Fruit fly (Drosophila melanogaster) whole organism, embryonic: ENCODE measurements around the gene Cys.
A peak's percentile ranks its signal among the peaks of the same experiment; 100 is the strongest.

Experiments
- CG10274 ChIP-seq: fragments of 200-800 bp; sonication (Bioruptor generic); optimal IDR thresholded peaks from 3 replicates; lab custom pipeline; 2017; ENCODE audit warnings: missing biosample characterization, mild to moderate bottlenecking, missing genetic modification characterization
- CG10366 ChIP-seq: fragments of 200-800 bp; sonication (Bioruptor generic); IDR thresholded peaks from 2 replicates; pipeline ENCODE4 v1.3.6; 2022; ENCODE audit warnings: missing biosample characterization, missing genetic modification characterization
- CG10543 ChIP-seq: fragments of 200-800 bp; sonication (Bioruptor generic); optimal IDR thresholded peaks from 3 replicates; lab custom pipeline; 2017; ENCODE audit warnings: missing biosample characterization, mild to moderate bottlenecking, missing genetic modification characterization, moderate library complexity
- CG10979 ChIP-seq: fragments of 200-800 bp; sonication (Bioruptor generic); optimal IDR thresholded peaks from 2 replicates; lab custom pipeline; 2018; ENCODE audit warnings: missing biosample characterization, mild to moderate bottlenecking, missing genetic modification characterization, moderate library complexity
- CG13624 ChIP-seq: fragments of 200-800 bp; sonication (Bioruptor generic); optimal IDR thresholded peaks from 2 replicates; lab custom pipeline; 2016; ENCODE audit warnings: missing biosample characterization, missing genetic modification characterization
- CG17186 ChIP-seq: fragments of 200-800 bp; sonication (Bioruptor generic); optimal IDR thresholded peaks from 3 replicates; lab custom pipeline; 2017; ENCODE audit warnings: missing biosample characterization, missing genetic modification reagents, missing genetic modification characterization
- CG17328 ChIP-seq: fragments of 200-800 bp; sonication (Bioruptor generic); IDR thresholded peaks from 2 replicates; pipeline ENCODE4 v1.3.6; 2022; ENCODE audit warnings: missing biosample characterization, missing genetic modification characterization
- CG17612 ChIP-seq: fragments of 200-800 bp; sonication (Bioruptor generic); IDR thresholded peaks from 2 replicates; pipeline ENCODE4 v1.3.6; 2022; ENCODE audit warnings: missing biosample characterization, missing genetic modification characterization
- CG2120 ChIP-seq: fragments of 200-800 bp; sonication (Bioruptor generic); optimal IDR thresholded peaks from 3 replicates; lab custom pipeline; 2016; ENCODE audit warnings: missing biosample characterization, missing genetic modification characterization
- CG2712 ChIP-seq: fragments of 200-800 bp; optimal IDR thresholded peaks from 3 replicates; lab custom pipeline; 2019; ENCODE audit warnings: missing biosample characterization, mild to moderate bottlenecking, missing genetic modification characterization, moderate library complexity
- CG2889 ChIP-seq: fragments of 200-800 bp; sonication (Bioruptor generic); IDR thresholded peaks from 3 replicates; pipeline ENCODE4 v1.3.6; 2022; ENCODE audit warnings: missing biosample characterization, missing genetic modification characterization
- CG30020 ChIP-seq: fragments of 200-800 bp; optimal IDR thresholded peaks from 2 replicates; lab custom pipeline; 2019; ENCODE audit warnings: missing biosample characterization, mild to moderate bottlenecking, missing genetic modification characterization, moderate library complexity
- CG4360 ChIP-seq: fragments of 200-800 bp; sonication (Bioruptor generic); IDR thresholded peaks from 2 replicates; pipeline ENCODE4 v1.3.6; 2022; ENCODE audit warnings: missing biosample characterization, missing genetic modification characterization
- CG6272 ChIP-seq: fragments of 200-800 bp; sonication (Bioruptor generic); IDR thresholded peaks from 2 replicates; pipeline ENCODE4 v1.3.6; 2022; ENCODE audit warnings: missing biosample characterization, missing genetic modification characterization
- CG9932 ChIP-seq: fragments of 200-800 bp; sonication (Bioruptor generic); IDR thresholded peaks from 2 replicates; pipeline ENCODE4 v1.3.6; 2022; ENCODE audit warnings: missing biosample characterization, missing genetic modification characterization
- D19B ChIP-seq: fragments of 200-800 bp; sonication (Bioruptor generic); optimal IDR thresholded peaks from 2 replicates; lab custom pipeline; 2017; ENCODE audit warnings: missing biosample characterization, mild to moderate bottlenecking, missing genetic modification characterization
- Dbx ChIP-seq: fragments of 200-800 bp; sonication (Bioruptor generic); IDR thresholded peaks from 3 replicates; pipeline ENCODE4 v1.3.6; 2022; ENCODE audit warnings: missing biosample characterization, missing genetic modification characterization
- Dll ChIP-seq: fragments of 200-800 bp; sonication (Bioruptor generic); IDR thresholded peaks from 4 replicates; pipeline ENCODE4 v1.3.6; 2022; ENCODE audit warnings: missing biosample characterization, missing genetic modification characterization; ENCODE audit not compliant: partially characterized antibody
- E2f2 ChIP-seq: fragments of 200-800 bp; sonication (Bioruptor generic); IDR thresholded peaks from 2 replicates; pipeline ENCODE4 v1.3.6; 2022; ENCODE audit warnings: missing biosample characterization, missing genetic modification characterization
- H15 ChIP-seq: fragments of 200-800 bp; sonication (Bioruptor generic); IDR thresholded peaks from 3 replicates; pipeline ENCODE4 v1.3.6; 2022; ENCODE audit warnings: missing biosample characterization, missing genetic modification characterization
- HHEX ChIP-seq: fragments of 200-800 bp; sonication (Bioruptor generic); optimal IDR thresholded peaks from 3 replicates; lab custom pipeline; 2017; ENCODE audit warnings: missing biosample characterization, mild to moderate bottlenecking, missing genetic modification characterization, missing genetic modification reagents
- Hmx ChIP-seq: fragments of 200-800 bp; sonication (Bioruptor generic); optimal IDR thresholded peaks from 2 replicates; lab custom pipeline; 2016; ENCODE audit warnings: missing biosample characterization, missing genetic modification characterization
- Hr3 ChIP-seq: fragments of 200-800 bp; sonication (Bioruptor generic); optimal IDR thresholded peaks from 3 replicates; lab custom pipeline; 2016; ENCODE audit warnings: missing biosample characterization, missing genetic modification characterization
- Hsf ChIP-seq: fragments of 200-800 bp; sonication (Bioruptor generic); optimal IDR thresholded peaks from 3 replicates; lab custom pipeline; 2016; ENCODE audit warnings: missing biosample characterization, missing genetic modification characterization
- Lhr ChIP-seq: fragments of 200-800 bp; sonication (Bioruptor generic); optimal IDR thresholded peaks from 3 replicates; lab custom pipeline; 2017; ENCODE audit warnings: mild to moderate bottlenecking, missing biosample characterization, missing genetic modification reagents, missing genetic modification characterization
- Lim3 ChIP-seq: fragments of 200-800 bp; sonication (Bioruptor generic); IDR thresholded peaks from 2 replicates; pipeline ENCODE4 v1.3.6; 2022; ENCODE audit warnings: missing biosample characterization, missing genetic modification characterization
- MBD-R2 ChIP-seq: fragments of 200-800 bp; sonication (Bioruptor generic); IDR thresholded peaks from 2 replicates; pipeline ENCODE4 v1.3.6; 2022; ENCODE audit warnings: missing biosample characterization, missing genetic modification characterization
- NC2α ChIP-seq: fragments of 200-800 bp; sonication (Bioruptor generic); optimal IDR thresholded peaks from 2 replicates; lab custom pipeline; 2016; ENCODE audit warnings: missing biosample characterization, missing genetic modification characterization
- NFAT ChIP-seq: fragments of 200-800 bp; sonication (Bioruptor generic); IDR thresholded peaks from 2 replicates; pipeline ENCODE4 v1.3.6; 2022; ENCODE audit warnings: missing biosample characterization, missing genetic modification characterization
- NK7.1 ChIP-seq: fragments of 200-800 bp; sonication (Bioruptor generic); optimal IDR thresholded peaks from 3 replicates; lab custom pipeline; 2016; ENCODE audit warnings: missing biosample characterization, missing genetic modification characterization
- Oaz ChIP-seq: fragments of 200-800 bp; sonication (Bioruptor generic); IDR thresholded peaks from 2 replicates; pipeline ENCODE4 v1.3.6; 2022; ENCODE audit warnings: missing biosample characterization, missing genetic modification characterization
- Oli ChIP-seq: fragments of 200-800 bp; sonication (Bioruptor generic); optimal IDR thresholded peaks from 2 replicates; lab custom pipeline; 2018; ENCODE audit warnings: missing biosample characterization, mild to moderate bottlenecking, missing genetic modification characterization, moderate library complexity
- Trl ChIP-seq, 3 experiments: fragments of >200 bp in 2 of 3; fragments of 200-800 bp in 1 of 3; sonication (Bioruptor generic) in 1 of 3; optimal IDR thresholded peaks; 2 replicates in 1 of 3; 3 replicates in 2 of 3; lab custom pipeline; 2016 to 2017; ENCODE audit warnings: missing biosample characterization in 1 of 3, missing genetic modification characterization in 1 of 3
- bigmax ChIP-seq: fragments of 200-800 bp; sonication (Bioruptor generic); optimal IDR thresholded peaks from 2 replicates; lab custom pipeline; 2018; ENCODE audit warnings: missing biosample characterization, mild to moderate bottlenecking, missing genetic modification characterization
- dmrt99B ChIP-seq: fragments of 200-800 bp; sonication (Bioruptor generic); optimal IDR thresholded peaks from 2 replicates; lab custom pipeline; 2018; ENCODE audit warnings: missing biosample characterization, mild to moderate bottlenecking, missing genetic modification characterization, moderate library complexity
- fd64A ChIP-seq: fragments of 200-800 bp; sonication (Bioruptor generic); optimal IDR thresholded peaks from 3 replicates; lab custom pipeline; 2018; ENCODE audit warnings: missing biosample characterization, mild to moderate bottlenecking, missing genetic modification characterization
- hb ChIP-seq: fragments of 200-800 bp; sonication (Bioruptor generic); IDR thresholded peaks from 3 replicates; pipeline ENCODE4 v1.3.6; 2022; ENCODE audit warnings: missing biosample characterization, missing genetic modification characterization; ENCODE audit not compliant: partially characterized antibody
- jigr1 ChIP-seq: fragments of 200-800 bp; sonication (Bioruptor generic); IDR thresholded peaks from 3 replicates; pipeline ENCODE4 v1.3.6; 2022; ENCODE audit warnings: missing biosample characterization, missing genetic modification characterization
- lab ChIP-seq: fragments of 200-800 bp; sonication (Bioruptor generic); optimal IDR thresholded peaks from 3 replicates; lab custom pipeline; 2017; ENCODE audit warnings: missing biosample characterization, missing genetic modification characterization, mild to moderate bottlenecking, moderate library complexity, missing genetic modification reagents
- mam ChIP-seq: fragments of 200-800 bp; sonication (Bioruptor generic); optimal IDR thresholded peaks from 3 replicates; lab custom pipeline; 2016; ENCODE audit warnings: missing biosample characterization, missing genetic modification characterization
- org-1 ChIP-seq: fragments of 200-800 bp; sonication (Bioruptor generic); optimal IDR thresholded peaks from 2 replicates; lab custom pipeline; 2017; ENCODE audit warnings: missing biosample characterization, missing genetic modification characterization
- psq ChIP-seq: fragments of 200-800 bp; sonication (Bioruptor generic); optimal IDR thresholded peaks from 2 replicates; lab custom pipeline; 2017; ENCODE audit warnings: missing biosample characterization, missing genetic modification characterization
- rib ChIP-seq: fragments of 200-800 bp; sonication (Bioruptor generic); IDR thresholded peaks from 2 replicates; pipeline ENCODE4 v1.3.6; 2022; ENCODE audit warnings: missing biosample characterization, missing genetic modification characterization
- run ChIP-seq: fragments of 200-800 bp; sonication (Bioruptor generic); optimal IDR thresholded peaks from 3 replicates; lab custom pipeline; 2018; ENCODE audit warnings: missing biosample characterization, mild to moderate bottlenecking, missing genetic modification characterization
- schlank ChIP-seq: fragments of 200-800 bp; sonication (Bioruptor generic); optimal IDR thresholded peaks from 2 replicates; lab custom pipeline; 2018; ENCODE audit warnings: missing biosample characterization, mild to moderate bottlenecking, missing genetic modification characterization
- sqz ChIP-seq: fragments of 200-800 bp; sonication (Bioruptor generic); optimal IDR thresholded peaks from 3 replicates; lab custom pipeline; 2018; ENCODE audit warnings: missing biosample characterization, mild to moderate bottlenecking, missing genetic modification characterization
- tin ChIP-seq: fragments of 200-800 bp; sonication (Bioruptor generic); optimal IDR thresholded peaks from 3 replicates; lab custom pipeline; 2016; ENCODE audit warnings: missing biosample characterization, missing genetic modification characterization
- trh ChIP-seq: fragments of 200-800 bp; sonication (Bioruptor generic); optimal IDR thresholded peaks from 2 replicates; lab custom pipeline; 2016; ENCODE audit warnings: missing biosample characterization, missing genetic modification characterization
- zen ChIP-seq: fragments of 200-800 bp; sonication (Bioruptor generic); optimal IDR thresholded peaks from 3 replicates; lab custom pipeline; 2018; ENCODE audit warnings: missing biosample characterization, mild to moderate bottlenecking, missing genetic modification characterization, moderate library complexity

Gene Cys

dm6 chr3R:14608892-14609692, 39.6 kb upstream of the Cys start, which contains the start of gene CG14853 (continued):
- TF ChIP-seq D19B (GFP tag; lab: Kevin White, UChicago) (peak; percentile 87), CG2712 (tag; lab: Kevin White, UChicago) (peak; percentile 92), HHEX (peak; percentile 57), trh (GFP tag; lab: Kevin White, UChicago) (peak; percentile 40), Trl (optimal IDR thresholded peaks at IDR 0.05; lab: Kevin White, UChicago) (peak; percentile 61 to 76), Trl (GFP tag; optimal IDR thresholded peaks at IDR 0.05; lab: Kevin White, UChicago) (no peak), jigr1 (GFP tag; lab: Robert Waterston, UW) (no peak), Dbx (GFP tag; lab: Robert Waterston, UW) (no peak), CG10274 (GFP tag; lab: Kevin White, UChicago) (no peak), Dll (GFP tag; lab: Robert Waterston, UW) (no peak), NC2α (GFP tag; lab: Kevin White, UChicago) (no peak), CG10366 (GFP tag; lab: Robert Waterston, UW) (peak; percentile 80), dmrt99B (peak; percentile 90), Hsf (GFP tag; lab: Kevin White, UChicago) (peak; percentile 53), CG6272 (no peak), hb (no peak), CG17612 (GFP tag; lab: Robert Waterston, UW) (no peak; the same call in 1 of the 2 replicates), CG30020 (tag; lab: Kevin White, UChicago) (no peak), CG10543 (GFP tag; lab: Kevin White, UChicago) (peak; percentile 40), Hmx (GFP tag; lab: Kevin White, UChicago) (no peak), CG13624 (no peak), CG10979 (tag; lab: Kevin White, UChicago) (peak; percentile 62), E2f2 (peak; percentile 67; the same call in 1 of the 2 replicates), fd64A (peak; percentile 85), rib (GFP tag; lab: Robert Waterston, UW) (peak; percentile 17), run (tag; lab: Kevin White, UChicago) (peak; percentile 40), sqz (GFP tag; lab: Kevin White, UChicago) (peak; percentile 50), Lim3 (GFP tag; lab: Robert Waterston, UW) (no peak), CG2889 (GFP tag; lab: Robert Waterston, UW) (peak; percentile 54; the same call in 2 of the 3 replicates), H15 (GFP tag; lab: Robert Waterston, UW) (peak; percentile 56), tin (GFP tag; lab: Kevin White, UChicago) (peak; percentile 32), Hr3 (GFP tag; lab: Kevin White, UChicago) (peak; percentile 85), Oaz (GFP tag; lab: Robert Waterston, UW) (peak; percentile 45; the same call in 1 of the 2 replicates), Oli (tag; lab: Kevin White, UChicago) (peak; percentile 90), schlank (tag; lab: Kevin White, UChicago) (peak; percentile 47), CG2120 (GFP tag; lab: Kevin White, UChicago) (peak; percentile 77), bigmax (GFP tag; lab: Kevin White, UChicago) (peak; percentile 50), mam (GFP tag; lab: Kevin White, UChicago) (peak; percentile 39), org-1 (GFP tag; lab: Kevin White, UChicago) (peak; percentile 31), lab (GFP tag; lab: Kevin White, UChicago) (peak; percentile 69), zen (no peak), CG4360 (GFP tag; lab: Robert Waterston, UW) (no peak), CG17328 (GFP tag; lab: Robert Waterston, UW) (peak; percentile 82), MBD-R2 (GFP tag; lab: Robert Waterston, UW) (no peak), NFAT (GFP tag; lab: Robert Waterston, UW) (peak; percentile 56; the same call in 1 of the 2 replicates), CG9932 (GFP tag; lab: Robert Waterston, UW) (peak; percentile 70), CG17186 (GFP tag; lab: Kevin White, UChicago) (peak; percentile 40), Lhr (peak; percentile 22), NK7.1 (GFP tag; lab: Kevin White, UChicago) (peak; percentile 3), psq (GFP tag; lab: Kevin White, UChicago) (peak; percentile 56)
